Fruit fly (Drosophila melanogaster): Measurements from ENCODE around the gene S-Lap3.

S-Lap3 gene

dm6 chr3L:10434005-10434404 lies 31.0 kb upstream of the S-Lap3 start, which contains the start of gene Ir67c (continued):
- TF ChIP-seq dmrt11E (tag; optimal IDR thresholded peaks at IDR 0.05), result peak; percentile 21
- TF ChIP-seq CG13123 (GFP tag; optimal IDR thresholded peaks at IDR 0.05), result no peak
- peak; percentile 34 for TF ChIP-seq CG1603 (tag; optimal IDR thresholded peaks at IDR 0.05)
- TF ChIP-seq CG4328 (GFP tag; optimal IDR thresholded peaks at IDR 0.05), result no peak
- peak; percentile 28 for TF ChIP-seq phol (tag; optimal IDR thresholded peaks at IDR 0.05)
- TF ChIP-seq CG10274 (GFP tag; optimal IDR thresholded peaks at IDR 0.05), result no peak
- TF ChIP-seq CG9609 (GFP tag; optimal IDR thresholded peaks at IDR 0.05), result no peak
- TF ChIP-seq Sin3A (optimal IDR thresholded peaks at IDR 0.05), result no peak
- no peak for TF ChIP-seq NC2β (GFP tag; optimal IDR thresholded peaks at IDR 0.05)
- no peak for TF ChIP-seq CG5953 (GFP tag; IDR thresholded peaks at IDR 0.05)
- no peak for TF ChIP-seq CG6254 (GFP tag; optimal IDR thresholded peaks at IDR 0.05)
- no peak for TF ChIP-seq ase (GFP tag; IDR thresholded peaks at IDR 0.05)
- TF ChIP-seq fd64A (GFP tag; optimal IDR thresholded peaks at IDR 0.05), result no peak
- no peak for TF ChIP-seq PHDP (tag; optimal IDR thresholded peaks at IDR 0.05)
- TF ChIP-seq CG4424 (GFP tag; optimal IDR thresholded peaks at IDR 0.05), result peak; percentile 6
- no peak for TF ChIP-seq CG5245 (GFP tag; optimal IDR thresholded peaks at IDR 0.05)
- TF ChIP-seq Ets65A (GFP tag), result peak; percentile 40
- 0 out of 3 replicates have a peak, but pooled peaks have one; percentile 8 for TF ChIP-seq zfh1 (GFP tag; IDR thresholded peaks at IDR 0.05)
- TF ChIP-seq CG30431 (GFP tag; optimal IDR thresholded peaks at IDR 0.05), result no peak
- no peak for TF ChIP-seq btn (GFP tag; optimal IDR thresholded peaks at IDR 0.05)
- peak; percentile 42; the same call in 1 of the 2 replicates for TF ChIP-seq CG17328 (GFP tag; IDR thresholded peaks at IDR 0.05)
- no peak for TF ChIP-seq CG10267 (tag; optimal IDR thresholded peaks at IDR 0.05)
- TF ChIP-seq sens (GFP tag), result peak; percentile 43
- no peak for TF ChIP-seq Nf-YC (tag; optimal IDR thresholded peaks at IDR 0.05)
- no peak for TF ChIP-seq Bteb2 (GFP tag; optimal IDR thresholded peaks at IDR 0.05)
- no peak for TF ChIP-seq CG15011 (GFP tag; optimal IDR thresholded peaks at IDR 0.05)
- TF ChIP-seq pita (GFP tag; optimal IDR thresholded peaks at IDR 0.05), result no peak
- TF ChIP-seq Mad (GFP tag; optimal IDR thresholded peaks at IDR 0.05), result no peak
- TF ChIP-seq ara (GFP tag; IDR thresholded peaks at IDR 0.05), result peak; percentile 50; the same call in 1 of the 2 replicates
- TF ChIP-seq en (GFP tag; optimal IDR thresholded peaks at IDR 0.05), result no peak
- TF ChIP-seq cato (GFP tag; optimal IDR thresholded peaks at IDR 0.05; ENCODE audit: borderline replicate concordance), result no peak
- no peak for TF ChIP-seq CG16779 (GFP tag; IDR thresholded peaks at IDR 0.05)
- no peak for TF ChIP-seq NfI (GFP tag; optimal IDR thresholded peaks at IDR 0.05)
- no peak for TF ChIP-seq CG17359 (tag; optimal IDR thresholded peaks at IDR 0.05)
- no peak for TF ChIP-seq CG4854 (GFP tag; optimal IDR thresholded peaks at IDR 0.05)
- no peak for TF ChIP-seq CG17612 (GFP tag; IDR thresholded peaks at IDR 0.05)
- TF ChIP-seq Hr39 (optimal IDR thresholded peaks at IDR 0.05), result no peak
- no peak for TF ChIP-seq Adf1 (GFP tag; IDR thresholded peaks at IDR 0.05)
- no peak for TF ChIP-seq CG3407 (GFP tag; optimal IDR thresholded peaks at IDR 0.05)
- no peak for TF ChIP-seq CG1024 (GFP tag; IDR thresholded peaks at IDR 0.05)
- no peak for TF ChIP-seq Usf (GFP tag; optimal IDR thresholded peaks at IDR 0.05)
- no peak for TF ChIP-seq pan (optimal IDR thresholded peaks at IDR 0.05)
- TF ChIP-seq pan (GFP tag; optimal IDR thresholded peaks at IDR 0.05 in 1 of 2, IDR thresholded peaks at IDR 0.05 in 1 of 2), result no peak
- peak; percentile 44; the same call in 1 of the 2 replicates for TF ChIP-seq Xrp1 (GFP tag; IDR thresholded peaks at IDR 0.05)
- TF ChIP-seq Drgx (GFP tag; IDR thresholded peaks at IDR 0.05), result peak; percentile 35; the same call in 1 of the 2 replicates
- TF ChIP-seq zen2 (GFP tag; IDR thresholded peaks at IDR 0.05; ENCODE audit: partially characterized antibody), result no peak
- peak in 1 of 2 experiments; percentile 3 for TF ChIP-seq bsh (GFP tag; optimal IDR thresholded peaks at IDR 0.05)
- peak; percentile 7 for TF ChIP-seq CG18262 (tag; optimal IDR thresholded peaks at IDR 0.05)
- TF ChIP-seq CG3995 (GFP tag; optimal IDR thresholded peaks at IDR 0.05), result no peak
- no peak for TF ChIP-seq Aef1 (GFP tag; IDR thresholded peaks at IDR 0.05)
- TF ChIP-seq CG8290 (GFP tag; optimal IDR thresholded peaks at IDR 0.05), result no peak
- no peak for TF ChIP-seq CG8290 (tag; optimal IDR thresholded peaks at IDR 0.05)
- no peak for TF ChIP-seq lab (GFP tag; optimal IDR thresholded peaks at IDR 0.05)
